Worm (Caenorhabditis elegans): ENCODE data around the gene F28A10.8.
A peak's percentile ranks its signal among the peaks of the same experiment; 100 is the strongest.

Gene F28A10.8

DNA sequence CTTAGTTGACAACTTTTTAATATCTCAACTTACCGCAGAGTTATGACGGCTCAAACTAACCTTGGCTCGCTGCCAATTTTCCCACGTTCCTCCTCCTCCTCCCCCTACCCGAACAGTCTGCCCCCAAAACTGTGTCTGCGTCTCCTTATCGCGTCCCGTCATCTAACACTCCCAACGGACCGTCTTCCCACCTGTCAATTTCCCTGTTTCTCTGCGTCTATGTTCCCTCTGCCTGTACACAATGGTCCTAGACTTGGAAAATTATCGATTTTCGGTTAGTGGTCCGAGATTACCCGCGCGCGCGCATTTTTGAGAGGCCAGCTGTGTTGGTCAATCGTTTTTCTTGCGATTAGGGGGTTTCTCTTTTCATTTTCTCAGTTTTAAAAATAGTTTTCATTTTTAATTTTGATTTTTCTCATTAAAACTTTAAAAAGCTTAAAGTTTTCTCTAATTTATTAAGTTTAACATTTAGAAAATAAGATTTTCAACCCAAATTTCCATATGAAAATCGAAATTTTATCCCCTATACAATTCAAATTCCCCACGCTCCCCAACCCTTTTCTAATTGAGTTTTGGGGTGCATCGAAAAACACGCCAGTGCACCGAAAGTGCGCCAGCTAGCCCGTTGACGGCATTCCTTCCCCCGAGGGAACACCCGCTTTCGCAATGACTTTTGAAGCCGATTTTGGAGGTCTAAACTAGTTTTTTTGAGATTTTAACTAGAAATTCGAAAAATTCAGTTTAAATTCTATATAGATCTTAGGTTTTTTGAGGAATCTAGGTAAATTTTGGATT is 34.9 kb upstream of the F28A10.8 start, which contains the start of gene alg-2:
alg-2 (plus strand) TSS at position 220 of the 795 bp plus-strand sequence.
- TF ChIP-seq lir-3 (tag; optimal IDR thresholded peaks at IDR 0.05; ENCODE audit: poor library complexity) (no peak), aly-2 (tag; optimal IDR thresholded peaks at IDR 0.05) (no peak), nhr-77 (tag; optimal IDR thresholded peaks at IDR 0.05) (no peak), hlh-4 (tag; optimal IDR thresholded peaks at IDR 0.05) (no peak), lin-15B (tag; optimal IDR thresholded peaks at IDR 0.05) (peak; percentile 28), zag-1 (tag; optimal IDR thresholded peaks at IDR 0.05) (no peak), C04F5.9 (tag; optimal IDR thresholded peaks at IDR 0.05) (no peak), blmp-1 (tag; optimal IDR thresholded peaks at IDR 0.05) (no peak), sup-37 (GFP tag; optimal IDR thresholded peaks at IDR 0.05) (no peak), irx-1 (tag; optimal IDR thresholded peaks at IDR 0.05) (no peak), xbp-1 (tag; optimal IDR thresholded peaks at IDR 0.05) (peak; percentile 14), elt-2 (tag; optimal IDR thresholded peaks at IDR 0.05) (no peak), pax-3 (tag; optimal IDR thresholded peaks at IDR 0.05) (no peak), unc-62 (GFP tag; optimal IDR thresholded peaks at IDR 0.05) (no peak), ets-5 (GFP tag; IDR thresholded peaks at IDR 0.05) (no peak), vab-15 (tag; optimal IDR thresholded peaks at IDR 0.05) (no peak), ztf-4 (tag; optimal IDR thresholded peaks at IDR 0.05) (no peak), unc-130 (tag; optimal IDR thresholded peaks at IDR 0.05) (no peak), nhr-90 (tag; optimal IDR thresholded peaks at IDR 0.05; ENCODE audit: poor library complexity) (no peak), rnt-1 (tag; optimal IDR thresholded peaks at IDR 0.05) (peak; percentile 60), nhr-84 (tag; optimal IDR thresholded peaks at IDR 0.05) (no peak), ama-1 (optimal IDR thresholded peaks at IDR 0.05) (no peak), fkh-8 (tag; optimal IDR thresholded peaks at IDR 0.05) (peak; percentile 22), Y116A8C.19 (tag; optimal IDR thresholded peaks at IDR 0.05; ENCODE audit: borderline replicate concordance) (no peak), nhr-47 (tag; optimal IDR thresholded peaks at IDR 0.05) (peak; percentile 55), nhr-76 (tag; optimal IDR thresholded peaks at IDR 0.05) (no peak), swsn-7 (tag; optimal IDR thresholded peaks at IDR 0.05) (peak; percentile 37), egl-27 (tag; optimal IDR thresholded peaks at IDR 0.05) (no peak), mef-2 (tag; optimal IDR thresholded peaks at IDR 0.05) (no peak), snpc-4 (tag; optimal IDR thresholded peaks at IDR 0.05) (peak; percentile 40), hlh-17 (GFP tag; optimal IDR thresholded peaks at IDR 0.05; ENCODE audit: borderline replicate concordance) (no peak), ceh-82 (tag; optimal IDR thresholded peaks at IDR 0.05) (peak in 2 of 3 experiments; percentile 6 to 71), nhr-11 (tag; optimal IDR thresholded peaks at IDR 0.05) (no peak), efl-1 (optimal IDR thresholded peaks at IDR 0.05) (peak; percentile 56), efl-1 (GFP tag; optimal IDR thresholded peaks at IDR 0.05 in 1 of 2) (peak; percentile 67 to 95), nhr-20 (tag; optimal IDR thresholded peaks at IDR 0.05) (peak; percentile 26), C16A3.4 (tag; optimal IDR thresholded peaks at IDR 0.05) (peak; percentile 51), snu-23 (GFP tag; optimal IDR thresholded peaks at IDR 0.05) (peak; percentile 43), tlp-1 (tag; optimal IDR thresholded peaks at IDR 0.05) (no peak), C34B4.2 (tag; optimal IDR thresholded peaks at IDR 0.05) (no peak), lin-35 (GFP tag; optimal IDR thresholded peaks at IDR 0.05) (peak; percentile 62 to 68), zip-4 (GFP tag; optimal IDR thresholded peaks at IDR 0.05) (no peak), aha-1 (tag; optimal IDR thresholded peaks at IDR 0.05) (no peak), skn-1 (tag; optimal IDR thresholded peaks at IDR 0.05) (peak; percentile 42), unc-30 (tag; optimal IDR thresholded peaks at IDR 0.05) (no peak), unc-98 (GFP tag; IDR thresholded peaks at IDR 0.05) (no peak), mdl-1 (tag; optimal IDR thresholded peaks at IDR 0.05) (no peak), egl-13 (tag; optimal IDR thresholded peaks at IDR 0.05) (no peak), efl-3 (GFP tag; optimal IDR thresholded peaks at IDR 0.05) (no peak), dpl-1 (GFP tag; optimal IDR thresholded peaks at IDR 0.05) (peak; percentile 45 to 69 (median 48)), tbx-2 (tag; optimal IDR thresholded peaks at IDR 0.05) (peak; percentile 16), nhr-237 (tag; optimal IDR thresholded peaks at IDR 0.05) (no peak), sox-4 (tag; optimal IDR thresholded peaks at IDR 0.05) (no peak)

All from whole organism, L1 larva.